Worm (Caenorhabditis elegans) whole organism, L3 larva: ENCODE measurements around the gene K02E2.6.

Experiments used
- aly-2 ChIP-seq: fragments of 150-350 bp; optimal IDR thresholded peaks from 2 replicates; lab custom pipeline; 2014; ENCODE audit warnings: missing biosample characterization, missing genetic modification characterization
- mml-1 ChIP-seq: fragments of 150-350 bp; sonication (generic microtip); optimal IDR thresholded peaks from 3 replicates; lab custom pipeline; 2014; ENCODE audit warnings: missing biosample characterization, missing genetic modification characterization
- nfya-1 ChIP-seq: sonication (generic microtip); optimal IDR thresholded peaks from 2 replicates; lab custom pipeline; 2017; ENCODE audit warnings: missing genetic modification characterization, mild to moderate bottlenecking, missing compliant biosample characterization, antibody characterized with exemption, moderate library complexity; ENCODE audit not compliant: insufficient read depth
- nhr-67 ChIP-seq: fragments of 150-350 bp; optimal IDR thresholded peaks from 2 replicates; lab custom pipeline; 2014; ENCODE audit warnings: missing biosample characterization, missing genetic modification characterization
- unc-39 ChIP-seq: sonication (generic microtip); optimal IDR thresholded peaks from 4 replicates; lab custom pipeline; 2017; ENCODE audit warnings: missing biosample characterization, missing genetic modification characterization

- no peak for TF ChIP-seq nhr-67 (tag; lab: Kevin White, UChicago)
- peak; percentile 56 for TF ChIP-seq nfya-1 (tag; lab: Kevin White, UChicago)
- TF ChIP-seq mml-1 (tag; lab: Kevin White, UChicago), result no peak
- TF ChIP-seq aly-2 (tag; lab: Kevin White, UChicago), result no peak
- TF ChIP-seq unc-39, result no peak
These were observed 44.1 kb downstream of the K02E2.6 start for ce11 chrV:20424229-20425182.
